Worm (Caenorhabditis elegans) whole organism, young adult: ENCODE results near the gene F21C10.19.

ENCODE experiments used
- F10E7.11 ChIP-seq: sonication (generic microtip); optimal IDR thresholded peaks from 2 replicates; lab custom pipeline; 2017; ENCODE audit warnings: mild to moderate bottlenecking, missing genetic modification characterization, moderate library complexity, missing compliant biosample characterization
- F23B12.7 ChIP-seq: sonication (generic microtip); optimal IDR thresholded peaks from 2 replicates; lab custom pipeline; 2017; ENCODE audit warnings: missing genetic modification characterization, mild to moderate bottlenecking, missing compliant biosample characterization, antibody characterized with exemption, moderate library complexity; ENCODE audit not compliant: insufficient read depth
- F39B2.1 ChIP-seq: fragments of 200-800 bp; sonication (Bioruptor generic); IDR thresholded peaks from 2 replicates; pipeline ENCODE4 v1.3.6; 2022; ENCODE audit warnings: missing genetic modification reagents, missing genetic modification characterization, missing compliant biosample characterization
- K12H6.12 ChIP-seq: fragments of 200-800 bp; sonication (Bioruptor generic); optimal IDR thresholded peaks from 2 replicates; lab custom pipeline; 2018; ENCODE audit warnings: mild to moderate bottlenecking, missing genetic modification characterization, missing compliant biosample characterization
- T07F8.4 ChIP-seq: sonication (generic microtip); optimal IDR thresholded peaks from 2 replicates; lab custom pipeline; 2016; ENCODE audit warnings: mild to moderate bottlenecking, missing genetic modification characterization, moderate library complexity, missing compliant biosample characterization
- Y53F4B.3 ChIP-seq: fragments of 200-800 bp; sonication (Bioruptor generic); IDR thresholded peaks from 2 replicates; pipeline ENCODE4 v1.3.6; 2022; ENCODE audit warnings: missing genetic modification reagents, missing genetic modification characterization, missing compliant biosample characterization
- Y53G8AR.9 ChIP-seq: fragments of 200-800 bp; sonication (Bioruptor generic); conservative IDR thresholded peaks from 2 replicates; pipeline ENCODE4 v1.3.6; 2022; ENCODE audit warnings: missing genetic modification reagents, missing genetic modification characterization, missing compliant biosample characterization
- Y56A3A.18 ChIP-seq: fragments of 200-800 bp; sonication (Bioruptor generic); IDR thresholded peaks from 2 replicates; pipeline ENCODE4 v1.3.6; 2022; ENCODE audit warnings: missing genetic modification reagents, missing genetic modification characterization, missing compliant biosample characterization
- Y67H2A.10 ChIP-seq: fragments of 200-800 bp; sonication (Bioruptor generic); conservative IDR thresholded peaks from 2 replicates; pipeline ENCODE4 v1.3.6; 2022; ENCODE audit warnings: missing genetic modification reagents, missing genetic modification characterization, missing compliant biosample characterization
- aptf-3 ChIP-seq: fragments of 200-800 bp; sonication (Bioruptor generic); IDR thresholded peaks from 2 replicates; pipeline ENCODE4 v1.3.6; 2022; ENCODE audit warnings: missing genetic modification characterization, missing compliant biosample characterization
- attf-6 ChIP-seq: fragments of 200-800 bp; sonication (Bioruptor generic); IDR thresholded peaks from 2 replicates; pipeline ENCODE4 v1.3.6; 2022; ENCODE audit warnings: missing genetic modification reagents, missing genetic modification characterization, missing compliant biosample characterization
- ceh-100 ChIP-seq: fragments of 200-800 bp; sonication (Bioruptor generic); IDR thresholded peaks from 2 replicates; pipeline ENCODE4 v1.3.6; 2022; ENCODE audit warnings: missing genetic modification reagents, missing genetic modification characterization, missing compliant biosample characterization
- ceh-40 ChIP-seq: fragments of 200-800 bp; sonication (Bioruptor generic); IDR thresholded peaks from 2 replicates; pipeline ENCODE4 v1.3.6; 2022; ENCODE audit warnings: missing genetic modification characterization, missing compliant biosample characterization
- dox-1 ChIP-seq: fragments of 200-800 bp; sonication (Bioruptor generic); IDR thresholded peaks from 2 replicates; pipeline ENCODE4 v1.3.6; 2022; ENCODE audit warnings: missing genetic modification reagents, missing genetic modification characterization, missing compliant biosample characterization
- dpff-1 ChIP-seq: sonication (generic microtip); optimal IDR thresholded peaks from 2 replicates; lab custom pipeline; 2017; ENCODE audit warnings: mild to moderate bottlenecking, missing genetic modification characterization, missing compliant biosample characterization
- dpl-1 ChIP-seq: fragments of 150-350 bp; optimal IDR thresholded peaks from 2 replicates; lab custom pipeline; 2014; ENCODE audit warnings: missing biosample characterization, missing genetic modification reagents, missing genetic modification characterization
- egl-44 ChIP-seq: fragments of 200-800 bp; sonication (Bioruptor generic); IDR thresholded peaks from 2 replicates; pipeline ENCODE4 v1.3.6; 2022; ENCODE audit warnings: missing genetic modification reagents, missing genetic modification characterization, missing compliant biosample characterization
- egrh-3 ChIP-seq: fragments of 200-800 bp; sonication (Bioruptor generic); IDR thresholded peaks from 2 replicates; pipeline ENCODE4 v1.3.6; 2022; ENCODE audit warnings: missing genetic modification reagents, missing genetic modification characterization, missing compliant biosample characterization
- ekl-4 ChIP-seq: fragments of 200-800 bp; sonication (Bioruptor generic); IDR thresholded peaks from 2 replicates; pipeline ENCODE4 v1.3.6; 2022; ENCODE audit warnings: missing genetic modification reagents, missing genetic modification characterization, missing compliant biosample characterization
- ets-4 ChIP-seq: fragments of 200-800 bp; sonication (Bioruptor generic); optimal IDR thresholded peaks from 2 replicates; lab custom pipeline; 2018; ENCODE audit warnings: mild to moderate bottlenecking, missing genetic modification characterization, missing compliant biosample characterization
- fkh-3 ChIP-seq: sonication (generic microtip); optimal IDR thresholded peaks from 2 replicates; lab custom pipeline; 2016; ENCODE audit warnings: mild to moderate bottlenecking, missing genetic modification characterization, missing compliant biosample characterization
- gei-17 ChIP-seq: fragments of 200-800 bp; sonication (Bioruptor generic); optimal IDR thresholded peaks from 2 replicates; lab custom pipeline; 2018; ENCODE audit warnings: mild to moderate bottlenecking, missing genetic modification characterization, missing compliant biosample characterization
- hlh-26 ChIP-seq: fragments of 200-800 bp; sonication (Bioruptor generic); conservative IDR thresholded peaks from 2 replicates; pipeline ENCODE4 v1.3.6; 2022; ENCODE audit warnings: missing genetic modification reagents, missing genetic modification characterization, missing compliant biosample characterization
- hmg-1.2 ChIP-seq: fragments of 200-800 bp; sonication (Bioruptor generic); IDR thresholded peaks from 2 replicates; pipeline ENCODE4 v1.3.6; 2022; ENCODE audit warnings: missing genetic modification reagents, missing genetic modification characterization, missing compliant biosample characterization
- let-526 ChIP-seq: fragments of 200-800 bp; sonication (Bioruptor generic); IDR thresholded peaks from 2 replicates; pipeline ENCODE4 v1.3.6; 2022; ENCODE audit warnings: missing genetic modification reagents, missing genetic modification characterization, missing compliant biosample characterization
- lin-26 ChIP-seq: fragments of 200-800 bp; sonication (Bioruptor generic); IDR thresholded peaks from 2 replicates; pipeline ENCODE4 v1.3.6; 2022; ENCODE audit warnings: missing genetic modification reagents, missing genetic modification characterization, missing compliant biosample characterization
- madf-3 ChIP-seq: fragments of 200-800 bp; sonication (Bioruptor generic); IDR thresholded peaks from 2 replicates; pipeline ENCODE4 v1.3.6; 2022; ENCODE audit warnings: missing genetic modification reagents, missing genetic modification characterization, missing compliant biosample characterization
- madf-6 ChIP-seq: fragments of 200-800 bp; sonication (Bioruptor generic); IDR thresholded peaks from 2 replicates; pipeline ENCODE4 v1.3.6; 2022; ENCODE audit warnings: missing genetic modification reagents, missing genetic modification characterization, missing compliant biosample characterization
- mcd-1 ChIP-seq: fragments of 200-800 bp; sonication (Bioruptor generic); IDR thresholded peaks from 2 replicates; pipeline ENCODE4 v1.3.6; 2022; ENCODE audit warnings: missing genetic modification reagents, missing genetic modification characterization, missing compliant biosample characterization
- nfya-1 ChIP-seq: sonication (generic microtip); optimal IDR thresholded peaks from 2 replicates; lab custom pipeline; 2017; ENCODE audit warnings: antibody characterized with exemption, missing compliant biosample characterization, missing genetic modification characterization, borderline replicate concordance; ENCODE audit not compliant: insufficient read depth
- nfyb-1 ChIP-seq: fragments of 200-800 bp; sonication (Bioruptor generic); IDR thresholded peaks from 2 replicates; pipeline ENCODE4 v1.3.6; 2022; ENCODE audit warnings: missing genetic modification reagents, missing genetic modification characterization, missing compliant biosample characterization
- nhr-90 ChIP-seq: sonication (generic microtip); optimal IDR thresholded peaks from 2 replicates; lab custom pipeline; 2016; ENCODE audit warnings: missing genotype, mild to moderate bottlenecking, missing genetic modification characterization, missing compliant biosample characterization
- pbrm-1 ChIP-seq: fragments of 200-800 bp; sonication (Bioruptor generic); IDR thresholded peaks from 2 replicates; pipeline ENCODE4 v1.3.6; 2022; ENCODE audit warnings: missing genetic modification reagents, missing genetic modification characterization, missing compliant biosample characterization
- rec-8 ChIP-seq, 2 experiments: sonication (generic microtip); optimal IDR thresholded peaks; 2 replicates each; lab custom pipeline; 2016; ENCODE audit warnings: mild to moderate bottlenecking in 2 of 2, missing genetic modification characterization in 2 of 2, missing genetic modification reagents in 2 of 2, missing genotype in 2 of 2, missing biosample characterization in 1 of 2, missing compliant biosample characterization in 1 of 2, moderate library complexity in 1 of 2
- rpc-1 ChIP-seq, 2 experiments: fragments of 150-350 bp in 1 of 2; sonication (generic microtip) in 1 of 2; optimal IDR thresholded peaks; 2 replicates each; lab custom pipeline; 2014 to 2018; ENCODE audit warnings: missing biosample characterization in 1 of 2, missing genetic modification characterization in 1 of 2, missing genetic modification reagents in 1 of 2, missing genotype in 1 of 2
- snpc-1.1 ChIP-seq: sonication (generic microtip); optimal IDR thresholded peaks from 2 replicates; lab custom pipeline; 2017; ENCODE audit warnings: missing genetic modification characterization, mild to moderate bottlenecking, missing compliant biosample characterization, antibody characterized with exemption, moderate library complexity, missing genotype, missing genetic modification reagents; ENCODE audit not compliant: insufficient read depth
- snpc-4 ChIP-seq, 5 experiments: fragments of 150-350 bp in 1 of 5; sonication (generic microtip) in 4 of 5; optimal IDR thresholded peaks; 2 replicates each; lab custom pipeline; 2014 to 2018; ENCODE audit warnings: missing genetic modification characterization in 5 of 5, missing biosample characterization in 3 of 5, antibody characterized with exemption in 2 of 5, mild to moderate bottlenecking in 2 of 5, missing compliant biosample characterization in 2 of 5, missing genotype in 2 of 5, moderate library complexity in 2 of 5, missing genetic modification reagents in 1 of 5
- tlf-1 ChIP-seq: fragments of 200-800 bp; sonication (Bioruptor generic); optimal IDR thresholded peaks from 2 replicates; lab custom pipeline; 2018; ENCODE audit warnings: mild to moderate bottlenecking, missing genetic modification characterization, missing compliant biosample characterization
- zfh-2 ChIP-seq: fragments of 200-800 bp; sonication (Bioruptor generic); conservative IDR thresholded peaks from 2 replicates; pipeline ENCODE4 v1.3.6; 2022; ENCODE audit warnings: missing genetic modification reagents, missing genetic modification characterization, missing compliant biosample characterization
- ztf-22 ChIP-seq: fragments of 200-800 bp; sonication (Bioruptor generic); optimal IDR thresholded peaks from 2 replicates; lab custom pipeline; 2018; ENCODE audit warnings: mild to moderate bottlenecking, missing genetic modification characterization, moderate library complexity, missing compliant biosample characterization
- ztf-25 ChIP-seq: fragments of 200-800 bp; sonication (Bioruptor generic); IDR thresholded peaks from 2 replicates; pipeline ENCODE4 v1.3.6; 2022; ENCODE audit warnings: missing genetic modification reagents, missing genetic modification characterization, missing compliant biosample characterization
- ztf-28 ChIP-seq: fragments of 200-800 bp; sonication (Bioruptor generic); IDR thresholded peaks from 2 replicates; pipeline ENCODE4 v1.3.6; 2022; ENCODE audit warnings: missing genetic modification reagents, missing genetic modification characterization, missing compliant biosample characterization

F21C10.19 gene

DNA sequence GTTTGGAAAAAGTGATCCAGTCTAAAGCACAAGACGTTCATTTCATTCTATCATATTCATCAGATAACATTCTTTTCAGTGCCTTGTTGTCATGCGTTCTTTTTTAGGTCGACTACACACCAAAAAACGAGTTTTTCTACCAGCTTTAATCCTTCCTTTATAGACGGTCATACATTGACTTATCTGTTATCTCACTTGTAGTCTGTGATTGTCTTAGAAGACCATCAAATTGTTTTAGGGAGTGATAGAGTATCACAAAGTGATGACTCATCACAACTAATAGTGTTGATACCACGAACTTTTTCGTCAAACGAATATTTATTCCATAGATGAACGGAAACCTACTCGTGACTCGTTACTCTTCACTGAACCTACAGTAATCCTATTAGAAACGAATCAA, 45.0 kb upstream of the F21C10.19 start:
- no peak for TF ChIP-seq Y67H2A.10
- TF ChIP-seq Y53G8AR.9 (GFP tag; lab: Robert Waterston, UW): no peak
- no peak for TF ChIP-seq F10E7.11
- TF ChIP-seq hlh-26 (GFP tag; lab: Robert Waterston, UW): no peak
- TF ChIP-seq ztf-28 (GFP tag; lab: Robert Waterston, UW): no peak
- TF ChIP-seq dpff-1 (tag; lab: Kevin White, UChicago): no peak
- TF ChIP-seq nhr-90 (tag; lab: Kevin White, UChicago): no peak
- no peak for TF ChIP-seq T07F8.4 (tag; lab: Kevin White, UChicago)

DNA sequence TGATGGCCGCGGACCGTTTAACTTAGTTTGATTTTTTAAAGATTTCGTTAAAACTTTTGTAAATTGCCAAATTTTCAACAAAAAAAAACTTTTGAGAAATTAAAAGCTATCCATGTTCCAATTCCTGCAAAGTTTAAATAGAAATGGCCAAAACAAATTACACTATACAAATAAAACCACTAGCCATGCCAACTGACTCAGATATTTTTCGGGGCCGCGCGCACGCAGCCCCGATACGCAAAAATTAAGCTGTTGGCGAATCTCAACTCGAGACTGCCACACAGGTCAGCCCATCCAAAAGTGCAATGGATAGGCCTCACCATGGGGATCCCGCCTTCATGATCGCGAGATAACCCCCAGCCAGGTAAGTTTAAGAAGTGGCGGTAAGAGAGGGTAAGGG, 44.2 kb upstream of the F21C10.19 start:
- peak; percentile 52; the same call in 1 of the 2 replicates for TF ChIP-seq madf-6 (GFP tag; lab: Robert Waterston, UW)
- peak; percentile 89 for TF ChIP-seq dox-1 (GFP tag; lab: Robert Waterston, UW)
- peak; percentile 70; the same call in 1 of the 2 replicates for TF ChIP-seq egl-44 (GFP tag; lab: Robert Waterston, UW)
- TF ChIP-seq pbrm-1 (GFP tag; lab: Robert Waterston, UW): 0 out of 2 replicates have a peak, but pooled peaks have one; percentile 15
- TF ChIP-seq attf-6 (GFP tag; lab: Robert Waterston, UW): peak; percentile 89
- peak; percentile 76 for TF ChIP-seq ekl-4 (GFP tag; lab: Robert Waterston, UW)
- TF ChIP-seq snpc-1.1: peak; percentile 5
- peak; percentile 54; the same call in 1 of the 2 replicates for TF ChIP-seq nfyb-1
- TF ChIP-seq madf-3 (GFP tag; lab: Robert Waterston, UW): 0 out of 2 replicates have a peak, but pooled peaks have one; percentile 21
- peak; percentile 21; the same call in 1 of the 2 replicates for TF ChIP-seq hmg-1.2
- TF ChIP-seq Y56A3A.18 (GFP tag; lab: Robert Waterston, UW): 0 out of 2 replicates have a peak, but pooled peaks have one; percentile 29
- TF ChIP-seq ceh-100 (GFP tag; lab: Robert Waterston, UW): 0 out of 2 replicates have a peak, but pooled peaks have one; percentile 21
- peak; percentile 22; the same call in 1 of the 2 replicates for TF ChIP-seq mcd-1 (GFP tag; lab: Robert Waterston, UW)
- peak; percentile 24; the same call in 1 of the 2 replicates for TF ChIP-seq ceh-40 (GFP tag; lab: Robert Waterston, UW)

DNA sequence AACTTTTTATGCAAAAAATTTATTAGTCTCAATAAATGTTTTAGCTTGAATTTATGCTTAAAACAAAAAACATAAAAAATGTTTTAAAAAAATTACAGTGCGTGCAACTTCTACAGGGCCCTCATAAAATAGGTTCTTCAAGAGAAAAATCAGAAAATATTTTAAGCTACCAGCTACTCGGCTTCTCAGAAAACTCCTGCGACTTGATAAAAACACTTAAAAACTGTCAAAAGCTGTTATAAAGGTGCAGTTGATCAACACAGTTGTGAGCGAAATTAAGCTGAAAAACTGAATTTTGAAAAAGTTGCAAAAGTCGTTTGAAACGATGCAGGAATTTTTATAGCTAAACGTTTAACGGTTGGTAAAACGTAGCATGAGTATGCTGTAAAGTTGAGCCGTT, 42.1 kb upstream of the F21C10.19 start:
- no peak for TF ChIP-seq tlf-1 (GFP tag; lab: Kevin White, UChicago)
- no peak for TF ChIP-seq dpl-1 (GFP tag; lab: Kevin White, UChicago)
- no peak for TF ChIP-seq F39B2.1 (GFP tag; lab: Robert Waterston, UW)
- no peak for TF ChIP-seq madf-3 (GFP tag; lab: Robert Waterston, UW)
- TF ChIP-seq hmg-1.2: peak; percentile 34; the same call in 1 of the 2 replicates
- no peak for TF ChIP-seq ekl-4 (GFP tag; lab: Robert Waterston, UW)
- TF ChIP-seq gei-17 (GFP tag; lab: Kevin White, UChicago): no peak
- TF ChIP-seq F23B12.7 (tag; lab: Kevin White, UChicago): no peak
- TF ChIP-seq ztf-22 (GFP tag; lab: Kevin White, UChicago): no peak
- no peak for TF ChIP-seq ets-4
- no peak for TF ChIP-seq let-526 (GFP tag; lab: Robert Waterston, UW)
- no peak for TF ChIP-seq fkh-3 (tag; lab: Kevin White, UChicago)
- 0 out of 2 replicates have a peak, but pooled peaks have one; percentile 19 for TF ChIP-seq egrh-3
- no peak for TF ChIP-seq rpc-1 (optimal IDR thresholded peaks at IDR 0.05; lab: Kevin White, UChicago)
- no peak for TF ChIP-seq rpc-1 (tag; optimal IDR thresholded peaks at IDR 0.05; lab: Kevin White, UChicago)
- TF ChIP-seq ztf-25 (GFP tag; lab: Robert Waterston, UW): no peak
- 0 out of 2 replicates have a peak, but pooled peaks have one; percentile 20 for TF ChIP-seq egl-44 (GFP tag; lab: Robert Waterston, UW)
- TF ChIP-seq K12H6.12 (tag; lab: Kevin White, UChicago): peak; percentile 24
- no peak for TF ChIP-seq rec-8 (tag; optimal IDR thresholded peaks at IDR 0.05; lab: Kevin White, UChicago)
- TF ChIP-seq nfya-1 (tag; lab: Kevin White, UChicago): no peak
- 0 out of 2 replicates have a peak, but pooled peaks have one; percentile 53 for TF ChIP-seq aptf-3 (GFP tag; lab: Robert Waterston, UW)
- TF ChIP-seq zfh-2 (GFP tag; lab: Robert Waterston, UW): no peak
- TF ChIP-seq snpc-1.1: no peak
- peak; percentile 37; the same call in 1 of the 2 replicates for TF ChIP-seq lin-26 (GFP tag; lab: Robert Waterston, UW)
- no peak for TF ChIP-seq Y53F4B.3 (GFP tag; lab: Robert Waterston, UW)
- no peak; the same call in 1 of the 2 replicates for TF ChIP-seq mcd-1 (GFP tag; lab: Robert Waterston, UW)
- TF ChIP-seq snpc-4 (GFP tag; optimal IDR thresholded peaks at IDR 0.05; lab: Kevin White, UChicago): no peak
- TF ChIP-seq snpc-4 (tag; optimal IDR thresholded peaks at IDR 0.05; lab: Kevin White, UChicago): no peak
